Worm (Caenorhabditis elegans): ENCODE measurements around the gene F42G4.2.
A peak's percentile ranks its signal among the peaks of the same experiment; 100 is the strongest.

F42G4.2 gene

ce11 chrII:13065251-13065650 is 17.5 kb downstream of the F42G4.2 start:
- TF ChIP-seq nhr-6 (tag; optimal IDR thresholded peaks at IDR 0.05) (no peak), unc-62 (GFP tag; optimal IDR thresholded peaks at IDR 0.05) (no peak), F13H6.1 (tag; optimal IDR thresholded peaks at IDR 0.05) (peak; percentile 10), mab-5 (tag; optimal IDR thresholded peaks at IDR 0.05) (peak; percentile 35), unc-55 (GFP tag; optimal IDR thresholded peaks at IDR 0.05) (no peak), crh-2 (tag; optimal IDR thresholded peaks at IDR 0.05) (peak; percentile 23), lsy-2 (tag; optimal IDR thresholded peaks at IDR 0.05) (peak in 1 of 2 experiments; percentile 37), nhr-129 (tag; optimal IDR thresholded peaks at IDR 0.05) (peak; percentile 33), mdl-1 (tag; optimal IDR thresholded peaks at IDR 0.05) (peak in 1 of 2 experiments; percentile 67), sma-9 (GFP tag; optimal IDR thresholded peaks at IDR 0.05) (peak; percentile 23), sma-9 (tag; optimal IDR thresholded peaks at IDR 0.05) (no peak), ceh-16 (tag; optimal IDR thresholded peaks at IDR 0.05) (no peak), C34F6.9 (tag; optimal IDR thresholded peaks at IDR 0.05) (peak; percentile 5), elt-3 (tag; optimal IDR thresholded peaks at IDR 0.05) (no peak), Y55F3AM.14 (GFP tag; optimal IDR thresholded peaks at IDR 0.05) (peak; percentile 12)

DNA sequence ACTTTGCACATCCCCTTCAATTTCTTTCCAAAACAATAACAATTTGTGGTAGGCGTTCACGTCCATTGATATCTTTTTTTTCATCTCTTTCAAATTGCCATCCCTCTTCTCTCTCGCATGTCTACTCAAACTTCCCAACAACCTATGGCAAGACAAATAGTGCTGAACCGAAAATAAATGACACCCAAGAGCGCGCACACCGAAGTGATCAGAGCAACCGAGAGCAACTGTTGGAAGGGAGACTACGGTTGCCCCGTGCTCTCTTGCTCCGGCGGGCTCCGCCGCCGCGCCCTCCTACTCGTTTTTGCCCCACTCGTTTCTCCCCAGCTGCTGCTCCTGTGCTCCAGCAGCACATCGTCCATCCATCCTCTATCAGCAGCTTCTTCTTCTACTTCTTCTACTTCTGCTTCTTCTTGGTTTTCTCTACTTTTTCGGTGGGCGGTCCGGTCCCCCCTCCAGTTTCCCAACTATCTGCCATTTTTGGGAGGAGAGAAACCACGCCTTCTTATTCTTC is 19.1 kb downstream of the F42G4.2 start:
- TF ChIP-seq unc-55 (GFP tag; optimal IDR thresholded peaks at IDR 0.05) (peak; percentile 6), F13H6.1 (tag; optimal IDR thresholded peaks at IDR 0.05) (peak; percentile 37), elt-3 (tag; optimal IDR thresholded peaks at IDR 0.05) (no peak), lsy-2 (tag; optimal IDR thresholded peaks at IDR 0.05) (peak in 1 of 2 experiments; percentile 12), elt-1 (tag; optimal IDR thresholded peaks at IDR 0.05) (no peak), sma-9 (GFP tag; optimal IDR thresholded peaks at IDR 0.05) (peak; percentile 3), sma-9 (tag; optimal IDR thresholded peaks at IDR 0.05) (no peak), blmp-1 (tag; optimal IDR thresholded peaks at IDR 0.05; ENCODE audit: insufficient read depth) (no peak), nhr-129 (tag; optimal IDR thresholded peaks at IDR 0.05) (peak; percentile 28), lin-39 (tag; optimal IDR thresholded peaks at IDR 0.05) (no peak)

DNA sequence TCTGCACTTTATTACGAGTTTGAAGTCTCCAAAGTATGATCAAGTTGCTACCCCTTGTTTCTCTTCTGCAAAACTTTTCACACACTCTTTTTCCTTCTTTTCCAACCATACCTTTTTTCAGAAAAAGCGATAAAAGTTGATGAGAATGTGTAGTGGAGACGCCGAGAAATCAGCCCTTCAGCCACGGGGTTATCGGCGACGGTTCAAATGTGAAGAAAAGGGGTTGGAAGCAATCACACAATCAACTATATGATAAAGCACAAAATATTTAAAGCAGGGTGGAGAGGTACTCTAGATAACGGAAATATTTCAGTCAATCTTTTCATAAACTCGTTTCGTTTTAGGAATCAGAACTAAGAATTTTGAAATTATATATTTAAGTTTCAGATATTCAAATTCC is 25.4 kb downstream of the F42G4.2 start, which contains the start of gene F42G4.5:
Gene F42G4.5 (plus strand): TSS at position 379 of the 400 bp plus-strand sequence.
- TF ChIP-seq ceh-16 (tag; optimal IDR thresholded peaks at IDR 0.05): no peak
- peak; percentile 79 for TF ChIP-seq fos-1 (tag; optimal IDR thresholded peaks at IDR 0.05)
- peak; percentile 1 for TF ChIP-seq sma-9 (GFP tag; optimal IDR thresholded peaks at IDR 0.05)
- TF ChIP-seq sma-9 (tag; optimal IDR thresholded peaks at IDR 0.05): no peak

DNA sequence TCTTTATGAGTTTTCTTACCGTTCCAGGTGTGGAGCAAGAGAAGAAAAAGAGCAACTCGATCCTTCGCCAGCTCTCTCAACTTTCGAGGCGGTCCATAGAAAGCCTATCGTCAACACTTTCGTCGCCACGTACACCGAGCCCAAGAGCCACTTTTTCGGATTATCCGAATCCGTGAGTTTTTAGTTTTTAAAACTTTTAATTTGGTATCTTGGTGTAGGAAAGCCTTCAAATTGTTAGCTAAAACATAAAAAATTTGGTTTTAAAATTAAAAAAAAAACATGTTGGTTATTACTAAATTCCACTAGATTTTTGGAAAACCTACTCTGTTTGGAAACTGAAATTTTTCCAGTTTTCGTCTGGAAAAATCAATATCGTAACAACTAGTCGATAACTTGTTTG is 26.0 kb downstream of the F42G4.2 start:
- TF ChIP-seq egl-27 (tag; optimal IDR thresholded peaks at IDR 0.05) (no peak), mbf-1 (tag; optimal IDR thresholded peaks at IDR 0.05) (no peak), nhr-6 (tag; optimal IDR thresholded peaks at IDR 0.05) (no peak), crh-2 (tag; optimal IDR thresholded peaks at IDR 0.05) (no peak)

DNA sequence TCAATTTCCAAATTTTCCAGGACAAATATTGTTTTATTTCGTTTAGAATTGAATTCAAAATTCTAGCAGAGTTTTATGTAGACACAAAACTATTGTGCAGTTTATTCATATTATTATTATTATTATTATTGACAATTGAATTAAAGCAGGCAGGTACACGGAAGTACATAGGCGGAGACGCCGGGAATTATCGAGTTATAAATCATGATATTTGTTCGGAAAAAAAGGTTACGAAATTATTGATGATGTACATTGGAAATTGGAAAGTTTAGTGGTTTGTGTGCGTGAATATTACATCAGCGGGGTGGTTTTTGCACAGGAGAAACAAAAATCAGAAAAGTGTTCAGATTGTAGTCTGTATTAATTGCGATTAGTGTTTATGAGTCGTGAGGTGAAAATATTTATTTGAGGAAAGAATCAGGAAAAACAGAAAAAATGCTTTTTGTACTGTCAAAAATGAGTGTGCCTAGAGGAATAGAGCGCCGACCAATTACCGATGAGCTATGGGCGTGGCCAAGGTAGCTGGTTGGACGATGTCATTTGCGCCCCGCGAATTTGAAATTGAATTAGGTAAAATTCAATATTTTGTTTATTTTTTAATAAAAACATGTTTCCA is 28.7 kb downstream of the F42G4.2 start:
- TF ChIP-seq C34F6.9 (tag; optimal IDR thresholded peaks at IDR 0.05) (no peak), sma-9 (GFP tag; optimal IDR thresholded peaks at IDR 0.05) (peak; percentile 26), sma-9 (tag; optimal IDR thresholded peaks at IDR 0.05) (no peak), fos-1 (tag; optimal IDR thresholded peaks at IDR 0.05) (peak; percentile 48)

DNA sequence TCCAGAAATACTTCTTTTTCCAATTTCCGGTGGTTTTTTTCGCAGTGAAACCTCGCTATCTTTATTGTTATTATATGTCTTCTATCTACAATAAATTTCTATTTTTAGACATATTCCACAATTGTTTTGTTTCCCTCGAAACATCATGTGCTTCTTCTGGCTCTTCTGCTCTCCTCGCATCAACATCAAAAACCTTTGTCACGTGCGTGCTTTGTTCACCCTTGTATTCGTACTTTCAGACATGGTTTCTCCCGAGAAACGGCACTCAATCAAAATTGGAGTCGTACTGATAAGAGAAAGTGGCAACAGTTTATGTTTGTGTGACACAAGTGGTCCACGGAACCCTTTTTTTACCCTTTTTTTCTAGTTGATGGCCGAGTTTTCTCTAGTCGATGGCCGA is 30.0 kb downstream of the F42G4.2 start:
- TF ChIP-seq sma-3 (GFP tag; optimal IDR thresholded peaks at IDR 0.05) (peak; percentile 25), crh-2 (tag; optimal IDR thresholded peaks at IDR 0.05) (peak; percentile 70), sma-9 (GFP tag; optimal IDR thresholded peaks at IDR 0.05) (peak; percentile 82), sma-9 (tag; optimal IDR thresholded peaks at IDR 0.05) (no peak), F13H6.1 (tag; optimal IDR thresholded peaks at IDR 0.05) (peak; percentile 57), gmeb-1 (tag; optimal IDR thresholded peaks at IDR 0.05) (peak; percentile 34), fos-1 (tag; optimal IDR thresholded peaks at IDR 0.05) (peak; percentile 31), dmd-4 (tag; optimal IDR thresholded peaks at IDR 0.05) (no peak), nhr-6 (tag; optimal IDR thresholded peaks at IDR 0.05) (no peak)

ce11 chrII:13078848-13079428 is 31.2 kb downstream of the F42G4.2 start, which contains the start of gene F42G4.6:
TSS of gene F42G4.6 (plus strand) at chrII:13079378.
- TF ChIP-seq crh-2 (tag; optimal IDR thresholded peaks at IDR 0.05): peak; percentile 26
- no peak for TF ChIP-seq ceh-82 (tag; optimal IDR thresholded peaks at IDR 0.05)
- peak; percentile 49 for TF ChIP-seq gmeb-1 (tag; optimal IDR thresholded peaks at IDR 0.05)
- TF ChIP-seq sma-9 (GFP tag; optimal IDR thresholded peaks at IDR 0.05): peak; percentile 12
- no peak for TF ChIP-seq sma-9 (tag; optimal IDR thresholded peaks at IDR 0.05)
- peak; percentile 74 for TF ChIP-seq fos-1 (tag; optimal IDR thresholded peaks at IDR 0.05)
- no peak for TF ChIP-seq peb-1 (tag; optimal IDR thresholded peaks at IDR 0.05)
- no peak for TF ChIP-seq dmd-4 (tag; optimal IDR thresholded peaks at IDR 0.05)
- no peak for TF ChIP-seq mbf-1 (tag; optimal IDR thresholded peaks at IDR 0.05)
